Fruit fly (Drosophila melanogaster) whole organism, embryonic: Measurements from ENCODE around the gene Alp10.

ENCODE experiments used
- Antp ChIP-seq: fragments of 200-800 bp; sonication (Bioruptor generic); optimal IDR thresholded peaks from 3 replicates; lab custom pipeline; 2016; ENCODE audit warnings: missing biosample characterization, missing genetic modification characterization
- CG12219 ChIP-seq: fragments of 200-800 bp; sonication (Bioruptor generic); optimal IDR thresholded peaks from 3 replicates; lab custom pipeline; 2018; ENCODE audit warnings: missing biosample characterization, mild to moderate bottlenecking, missing genetic modification characterization
- CG12299 ChIP-seq: fragments of 200-800 bp; sonication (Bioruptor generic); optimal IDR thresholded peaks from 2 replicates; lab custom pipeline; 2018; ENCODE audit warnings: missing biosample characterization, mild to moderate bottlenecking, missing genetic modification characterization
- CG12659 ChIP-seq: fragments of 200-800 bp; sonication (Bioruptor generic); optimal IDR thresholded peaks from 3 replicates; lab custom pipeline; 2017; ENCODE audit warnings: mild to moderate bottlenecking, missing biosample characterization, missing genetic modification reagents, missing genetic modification characterization
- CG12769 ChIP-seq: fragments of 200-800 bp; sonication (Bioruptor generic); optimal IDR thresholded peaks from 2 replicates; lab custom pipeline; 2019; ENCODE audit warnings: missing biosample characterization, mild to moderate bottlenecking, missing genetic modification characterization, moderate library complexity
- CG14710 ChIP-seq: fragments of 200-800 bp; sonication (Bioruptor generic); optimal IDR thresholded peaks from 3 replicates; lab custom pipeline; 2019; ENCODE audit warnings: missing biosample characterization, mild to moderate bottlenecking, missing genetic modification characterization, moderate library complexity
- CG15073 ChIP-seq: fragments of 200-800 bp; sonication (Bioruptor generic); optimal IDR thresholded peaks from 2 replicates; lab custom pipeline; 2016; ENCODE audit warnings: missing biosample characterization, missing genetic modification characterization
- CG15601 ChIP-seq: fragments of 200-800 bp; sonication (Bioruptor generic); optimal IDR thresholded peaks from 3 replicates; lab custom pipeline; 2019; ENCODE audit warnings: missing biosample characterization, mild to moderate bottlenecking, missing genetic modification characterization, moderate library complexity
- CG16815 ChIP-seq: fragments of 200-800 bp; sonication (Bioruptor generic); optimal IDR thresholded peaks from 3 replicates; lab custom pipeline; 2017; ENCODE audit warnings: missing biosample characterization, mild to moderate bottlenecking, missing genetic modification characterization
- CG18619 ChIP-seq: fragments of 200-800 bp; sonication (Bioruptor generic); optimal IDR thresholded peaks from 3 replicates; lab custom pipeline; 2017; ENCODE audit warnings: missing biosample characterization, mild to moderate bottlenecking, missing genetic modification characterization
- CG31388 ChIP-seq: fragments of 200-800 bp; sonication (Bioruptor generic); optimal IDR thresholded peaks from 2 replicates; lab custom pipeline; 2016; ENCODE audit warnings: missing biosample characterization, missing genetic modification characterization
- CG3163 ChIP-seq: fragments of 200-800 bp; sonication (Bioruptor generic); optimal IDR thresholded peaks from 3 replicates; lab custom pipeline; 2016; ENCODE audit warnings: missing biosample characterization, missing genetic modification characterization
- CG33557 ChIP-seq: fragments of 200-800 bp; sonication (Bioruptor generic); optimal IDR thresholded peaks from 2 replicates; lab custom pipeline; 2019; ENCODE audit warnings: missing biosample characterization, mild to moderate bottlenecking, missing genetic modification characterization, moderate library complexity
- CG3838 ChIP-seq: fragments of 200-800 bp; sonication (Bioruptor generic); optimal IDR thresholded peaks from 3 replicates; lab custom pipeline; 2016; ENCODE audit warnings: missing biosample characterization, missing genetic modification characterization
- CG4282 ChIP-seq: fragments of 200-800 bp; sonication (Bioruptor generic); optimal IDR thresholded peaks from 2 replicates; lab custom pipeline; 2016; ENCODE audit warnings: missing biosample characterization, missing genetic modification characterization
- CG4328 ChIP-seq: fragments of 200-800 bp; sonication (Bioruptor generic); optimal IDR thresholded peaks from 3 replicates; lab custom pipeline; 2017; ENCODE audit warnings: missing biosample characterization, missing genetic modification reagents, missing genetic modification characterization
- CG43689 ChIP-seq: fragments of 200-800 bp; sonication (Bioruptor generic); IDR thresholded peaks from 2 replicates; pipeline ENCODE4 v1.3.6; 2022; ENCODE audit warnings: missing biosample characterization, missing genetic modification characterization
- CG4730 ChIP-seq: fragments of 200-800 bp; sonication (Bioruptor generic); IDR thresholded peaks from 2 replicates; pipeline ENCODE4 v1.3.6; 2022; ENCODE audit warnings: missing biosample characterization, missing genetic modification characterization
- CG5180 ChIP-seq: fragments of 200-800 bp; sonication (Bioruptor generic); optimal IDR thresholded peaks from 3 replicates; lab custom pipeline; 2017; ENCODE audit warnings: missing biosample characterization, missing genetic modification characterization, mild to moderate bottlenecking, moderate library complexity, missing genetic modification reagents
- CG7271 ChIP-seq: fragments of 200-800 bp; sonication (Bioruptor generic); optimal IDR thresholded peaks from 2 replicates; lab custom pipeline; 2018; ENCODE audit warnings: missing biosample characterization, mild to moderate bottlenecking, missing genetic modification characterization, moderate library complexity
- CG7745 ChIP-seq: fragments of 200-800 bp; sonication (Bioruptor generic); optimal IDR thresholded peaks from 2 replicates; lab custom pipeline; 2018; ENCODE audit warnings: missing biosample characterization, mild to moderate bottlenecking, missing genetic modification characterization, moderate library complexity
- CG7839 ChIP-seq: fragments of 200-800 bp; sonication (Bioruptor generic); optimal IDR thresholded peaks from 3 replicates; lab custom pipeline; 2018; ENCODE audit warnings: missing biosample characterization, mild to moderate bottlenecking, missing genetic modification characterization, moderate library complexity
- CG9609 ChIP-seq: fragments of 200-800 bp; sonication (Bioruptor generic); optimal IDR thresholded peaks from 3 replicates; lab custom pipeline; 2016; ENCODE audit warnings: missing biosample characterization, missing genetic modification characterization
- CG9797 ChIP-seq: fragments of 200-800 bp; sonication (Bioruptor generic); optimal IDR thresholded peaks from 3 replicates; lab custom pipeline; 2018; ENCODE audit warnings: missing biosample characterization, mild to moderate bottlenecking, missing genetic modification characterization
- MBD-R2 ChIP-seq: fragments of 200-800 bp; sonication (Bioruptor generic); IDR thresholded peaks from 2 replicates; pipeline ENCODE4 v1.3.6; 2022; ENCODE audit warnings: missing biosample characterization, missing genetic modification characterization
- Nf-YC ChIP-seq: fragments of 200-800 bp; optimal IDR thresholded peaks from 3 replicates; lab custom pipeline; 2019; ENCODE audit warnings: missing biosample characterization, mild to moderate bottlenecking, missing genetic modification characterization, moderate library complexity
- Oaz ChIP-seq: fragments of 200-800 bp; sonication (Bioruptor generic); IDR thresholded peaks from 2 replicates; pipeline ENCODE4 v1.3.6; 2022; ENCODE audit warnings: missing biosample characterization, missing genetic modification characterization
- TFAM ChIP-seq: fragments of 200-800 bp; sonication (Bioruptor generic); optimal IDR thresholded peaks from 2 replicates; lab custom pipeline; 2017; ENCODE audit warnings: missing biosample characterization, missing genetic modification characterization, inconsistent platforms
- Usf ChIP-seq: fragments of 200-800 bp; sonication (Bioruptor generic); optimal IDR thresholded peaks from 2 replicates; lab custom pipeline; 2017; ENCODE audit warnings: missing genotype, missing biosample characterization, missing genetic modification characterization
- Vsx1 ChIP-seq: fragments of 200-800 bp; sonication (Bioruptor generic); optimal IDR thresholded peaks from 2 replicates; lab custom pipeline; 2017; ENCODE audit warnings: missing biosample characterization, mild to moderate bottlenecking, missing genetic modification characterization, missing genetic modification reagents
- cato ChIP-seq: fragments of 200-800 bp; sonication (Bioruptor generic); optimal IDR thresholded peaks from 2 replicates; lab custom pipeline; 2016; ENCODE audit warnings: missing biosample characterization, missing genetic modification characterization, borderline replicate concordance
- dati ChIP-seq: fragments of 200-800 bp; sonication (Bioruptor generic); IDR thresholded peaks from 2 replicates; pipeline ENCODE4 v1.3.6; 2022; ENCODE audit warnings: missing biosample characterization, missing genetic modification characterization
- gce ChIP-seq: fragments of 200-800 bp; sonication (Bioruptor generic); IDR thresholded peaks from 3 replicates; pipeline ENCODE4 v1.3.6; 2022; ENCODE audit warnings: missing biosample characterization, missing genetic modification characterization
- h ChIP-seq: fragments of >200 bp; optimal IDR thresholded peaks from 2 replicates; lab custom pipeline; 2017
- ham ChIP-seq: fragments of 200-800 bp; sonication (Bioruptor generic); IDR thresholded peaks from 2 replicates; pipeline ENCODE4 v1.3.6; 2022; ENCODE audit warnings: missing biosample characterization, missing genetic modification characterization
- hkb ChIP-seq, 2 experiments: fragments of 200-800 bp in 1 of 2; fragments of >200 bp in 1 of 2; sonication (Bioruptor generic) in 1 of 2; IDR thresholded peaks in 1 of 2; optimal IDR thresholded peaks in 1 of 2; 2 replicates each; pipeline versions ENCODE4 v1.3.6 to Lab custom; 2017 to 2022; ENCODE audit warnings: missing biosample characterization in 1 of 2, missing genetic modification characterization in 1 of 2
- jing ChIP-seq: fragments of 200-800 bp; sonication (Bioruptor generic); optimal IDR thresholded peaks from 2 replicates; lab custom pipeline; 2018; ENCODE audit warnings: missing biosample characterization, mild to moderate bottlenecking, missing genetic modification characterization
- kay ChIP-seq: fragments of 200-800 bp; sonication (Bioruptor generic); optimal IDR thresholded peaks from 2 replicates; lab custom pipeline; 2016; ENCODE audit warnings: missing biosample characterization, missing genetic modification characterization
- ken ChIP-seq: fragments of 200-800 bp; sonication (Bioruptor generic); IDR thresholded peaks from 3 replicates; pipeline ENCODE4 v1.3.6; 2022; ENCODE audit warnings: missing biosample characterization, missing genetic modification characterization
- luna ChIP-seq: fragments of 200-800 bp; sonication (Bioruptor generic); optimal IDR thresholded peaks from 2 replicates; lab custom pipeline; 2016; ENCODE audit warnings: missing biosample characterization, missing genetic modification characterization
- mam ChIP-seq: fragments of 200-800 bp; sonication (Bioruptor generic); optimal IDR thresholded peaks from 3 replicates; lab custom pipeline; 2016; ENCODE audit warnings: missing biosample characterization, missing genetic modification characterization
- mirr ChIP-seq: fragments of 200-800 bp; sonication (Bioruptor generic); optimal IDR thresholded peaks from 3 replicates; lab custom pipeline; 2018; ENCODE audit warnings: missing biosample characterization, mild to moderate bottlenecking, missing genetic modification characterization
- pb ChIP-seq: fragments of 200-800 bp; sonication (Bioruptor generic); optimal IDR thresholded peaks from 3 replicates; lab custom pipeline; 2016; ENCODE audit warnings: missing biosample characterization, missing genetic modification characterization
- pfk ChIP-seq: fragments of 200-800 bp; sonication (Bioruptor generic); optimal IDR thresholded peaks from 2 replicates; lab custom pipeline; 2018; ENCODE audit warnings: missing biosample characterization, mild to moderate bottlenecking, missing genetic modification characterization, moderate library complexity
- pum ChIP-seq: fragments of 200-800 bp; sonication (Bioruptor generic); optimal IDR thresholded peaks from 2 replicates; lab custom pipeline; 2016; ENCODE audit warnings: missing biosample characterization, missing genetic modification characterization
- row ChIP-seq: fragments of 200-800 bp; sonication (Bioruptor generic); IDR thresholded peaks from 3 replicates; pipeline ENCODE4 v1.3.6; 2022; ENCODE audit warnings: missing biosample characterization, missing genetic modification characterization
- stwl ChIP-seq: fragments of 200-800 bp; sonication (Bioruptor generic); optimal IDR thresholded peaks from 3 replicates; lab custom pipeline; 2018; ENCODE audit warnings: missing biosample characterization, mild to moderate bottlenecking, missing genetic modification characterization, moderate library complexity
- trh ChIP-seq: fragments of 200-800 bp; sonication (Bioruptor generic); optimal IDR thresholded peaks from 2 replicates; lab custom pipeline; 2016; ENCODE audit warnings: missing biosample characterization, missing genetic modification characterization
- ttk ChIP-seq: fragments of 200-800 bp; sonication (Bioruptor generic); IDR thresholded peaks from 2 replicates; pipeline ENCODE4 v2.1.2; 2022; ENCODE audit warnings: missing biosample characterization, missing genetic modification characterization
- zf30C ChIP-seq: fragments of 200-800 bp; sonication (Bioruptor generic); optimal IDR thresholded peaks from 3 replicates; lab custom pipeline; 2018; ENCODE audit warnings: missing biosample characterization, mild to moderate bottlenecking, missing genetic modification characterization

Alp10 gene

dm6 chr3L:5611732-5612250, 16.7 kb upstream of the Alp10 start (continued):
- TF ChIP-seq pfk: no peak
- TF ChIP-seq ham (GFP tag; lab: Robert Waterston, UW): no peak
- peak; percentile 2 for TF ChIP-seq CG15073 (GFP tag; lab: Kevin White, UChicago)
- TF ChIP-seq kay (GFP tag; lab: Kevin White, UChicago): peak; percentile 37
- peak; percentile 14 for TF ChIP-seq CG12769
- peak; percentile 83 for TF ChIP-seq CG12219 (GFP tag; lab: Kevin White, UChicago)
- TF ChIP-seq gce (GFP tag; lab: Robert Waterston, UW): 0 out of 3 replicates have a peak, but pooled peaks have one; percentile 57
- no peak for TF ChIP-seq pb (GFP tag; lab: Kevin White, UChicago)
- peak; percentile 27 for TF ChIP-seq Antp (GFP tag; lab: Kevin White, UChicago)
- no peak for TF ChIP-seq dati (GFP tag; lab: Robert Waterston, UW)
- peak; percentile 60 for TF ChIP-seq CG12659
- TF ChIP-seq CG16815 (GFP tag; lab: Kevin White, UChicago): peak; percentile 49
- peak; percentile 7 for TF ChIP-seq CG31388 (GFP tag; lab: Kevin White, UChicago)
- peak; percentile 33 for TF ChIP-seq Usf (GFP tag; lab: Kevin White, UChicago)
- peak; percentile 4 for TF ChIP-seq CG9797 (GFP tag; lab: Kevin White, UChicago)
- TF ChIP-seq CG33557 (GFP tag; lab: Kevin White, UChicago): peak; percentile 90
- peak; percentile 38 for TF ChIP-seq TFAM (GFP tag; lab: Kevin White, UChicago)
- no peak for TF ChIP-seq mirr
- TF ChIP-seq hkb (optimal IDR thresholded peaks at IDR 0.05; lab: Kevin White, UChicago): no peak
- TF ChIP-seq hkb (GFP tag; IDR thresholded peaks at IDR 0.05; lab: Robert Waterston, UW): peak; percentile 88
- TF ChIP-seq CG7745 (tag; lab: Kevin White, UChicago): peak; percentile 71
- TF ChIP-seq luna (GFP tag; lab: Kevin White, UChicago): no peak
- peak; percentile 63 for TF ChIP-seq Vsx1
- TF ChIP-seq CG14710 (tag; lab: Kevin White, UChicago): peak; percentile 91
- peak; percentile 48 for TF ChIP-seq CG3838 (GFP tag; lab: Kevin White, UChicago)
- TF ChIP-seq CG9609 (GFP tag; lab: Kevin White, UChicago): no peak
- no peak for TF ChIP-seq MBD-R2 (GFP tag; lab: Robert Waterston, UW)
- TF ChIP-seq CG7839 (tag; lab: Kevin White, UChicago): peak; percentile 82
- peak; percentile 74 for TF ChIP-seq ttk (GFP tag; lab: Robert Waterston, UW)
- no peak for TF ChIP-seq Oaz (GFP tag; lab: Robert Waterston, UW)
- TF ChIP-seq Nf-YC (tag; lab: Kevin White, UChicago): no peak
- peak; percentile 30; the same call in 1 of the 2 replicates for TF ChIP-seq CG43689 (GFP tag; lab: Robert Waterston, UW)
- TF ChIP-seq row (GFP tag; lab: Robert Waterston, UW): peak; percentile 84
- peak; percentile 64 for TF ChIP-seq CG12299
- peak; percentile 55 for TF ChIP-seq CG18619 (GFP tag; lab: Kevin White, UChicago)
- no peak for TF ChIP-seq h (lab: Kevin White, UChicago)
- TF ChIP-seq stwl (tag; lab: Kevin White, UChicago): peak; percentile 30
- TF ChIP-seq jing (GFP tag; lab: Kevin White, UChicago): peak; percentile 43
- TF ChIP-seq CG4282 (GFP tag; lab: Kevin White, UChicago): no peak
- peak; percentile 54; the same call in 1 of the 2 replicates for TF ChIP-seq CG4730 (GFP tag; lab: Robert Waterston, UW)
- TF ChIP-seq pum: peak; percentile 60
- no peak for TF ChIP-seq mam (GFP tag; lab: Kevin White, UChicago)
- TF ChIP-seq zf30C: no peak
- peak; percentile 50 for TF ChIP-seq CG7271 (tag; lab: Kevin White, UChicago)
- peak; percentile 38 for TF ChIP-seq cato (GFP tag; lab: Kevin White, UChicago)
- peak; percentile 55 for TF ChIP-seq trh (GFP tag; lab: Kevin White, UChicago)
- TF ChIP-seq CG4328: peak; percentile 55
- peak; percentile 94 for TF ChIP-seq CG15601 (tag; lab: Kevin White, UChicago)
- TF ChIP-seq ken (GFP tag; lab: Robert Waterston, UW): peak; percentile 55; the same call in 1 of the 3 replicates
- peak; percentile 69 for TF ChIP-seq CG5180 (GFP tag; lab: Kevin White, UChicago)
- peak; percentile 68 for TF ChIP-seq CG3163 (GFP tag; lab: Kevin White, UChicago)
